Worm (Caenorhabditis elegans): Measurements from ENCODE around the gene rml-1.

ce11 chrIII:13748312-13748711, 19.6 kb downstream of the rml-1 start, which contains the start of gene K08E3.2:
- TF ChIP-seq egl-27 (tag; optimal IDR thresholded peaks at IDR 0.05) = no peak
- TF ChIP-seq dpl-1 (GFP tag; optimal IDR thresholded peaks at IDR 0.05) = no peak
- no peak for TF ChIP-seq ceh-63 (GFP tag; optimal IDR thresholded peaks at IDR 0.05)
